In the genomic region with DNA sequence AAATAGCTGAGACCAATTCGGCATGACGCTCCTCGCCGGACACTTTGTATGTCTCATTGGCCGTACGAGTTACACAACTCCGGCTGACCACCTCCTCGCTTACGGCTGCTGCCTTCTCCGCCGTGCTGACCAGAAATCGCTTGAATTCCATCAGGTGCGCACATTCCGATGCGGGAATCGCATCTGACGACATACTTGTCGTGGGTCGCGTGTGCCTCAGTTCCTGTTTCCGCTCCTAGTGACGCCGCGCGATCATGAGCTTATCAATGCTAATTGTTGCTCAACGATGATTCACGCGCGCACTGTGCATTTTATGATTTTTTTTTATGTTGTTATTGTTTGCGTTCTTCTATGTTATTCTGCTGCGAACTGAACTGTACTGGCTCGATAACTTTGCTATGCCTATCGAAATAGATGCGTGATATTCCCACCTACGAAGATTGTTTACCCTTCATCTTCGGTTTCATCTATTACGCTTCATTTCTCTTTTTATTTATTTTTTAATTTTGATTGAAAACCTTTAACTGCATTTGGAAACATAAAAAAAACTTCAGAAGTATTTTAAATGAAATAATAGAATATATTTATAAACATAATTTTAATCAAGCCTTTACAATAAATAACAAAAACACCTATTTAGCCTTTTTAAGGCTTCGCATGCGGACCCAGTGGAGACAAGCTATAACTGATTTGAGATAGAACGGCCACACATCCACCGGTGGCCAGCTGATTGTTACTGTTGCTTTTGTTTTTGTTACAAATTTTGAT, we compare ENCODE assay signal across 1 fruit fly cellular context.
A peak's percentile ranks its signal among the peaks of the same experiment; 100 is the strongest.
TF ChIP-seq lines count a peak whose summit lies in the region.

A gene (minus strand): TSS at position 385 of the 768 bp plus-strand sequence.
A gene (plus strand): TSS at position 753 of the 768 bp plus-strand sequence.

TF ChIP-seq in whole organism, embryonic, 481 proteins besides CTCF, POLR2A, EP300 and RAD21 (continued from another document and continues in another):
- TF ChIP-seq emc (GFP tag; optimal IDR thresholded peaks at IDR 0.05; lab: Kevin White, UChicago): peak; percentile 16
- TF ChIP-seq Fer1 (GFP tag; optimal IDR thresholded peaks at IDR 0.05; lab: Kevin White, UChicago): peak; percentile 81
- TF ChIP-seq dmrt99B (tag; optimal IDR thresholded peaks at IDR 0.05; lab: Kevin White, UChicago): peak; percentile 92
- peak; percentile 59 for TF ChIP-seq odd (GFP tag; optimal IDR thresholded peaks at IDR 0.05; lab: Kevin White, UChicago)
- TF ChIP-seq caup (GFP tag; optimal IDR thresholded peaks at IDR 0.05; lab: Kevin White, UChicago; ENCODE audit: severe bottlenecking): peak; percentile 83
- no peak for TF ChIP-seq disco-r (GFP tag; optimal IDR thresholded peaks at IDR 0.05; lab: Kevin White, UChicago)
- TF ChIP-seq hbn (GFP tag; IDR thresholded peaks at IDR 0.05; lab: Robert Waterston, UW; ENCODE audit: partially characterized antibody): no peak
- TF ChIP-seq Dref (GFP tag; IDR thresholded peaks at IDR 0.05; lab: Robert Waterston, UW): peak; percentile 56
- peak; percentile 29 for TF ChIP-seq CG7786 (GFP tag; optimal IDR thresholded peaks at IDR 0.05; lab: Kevin White, UChicago)
- peak; percentile 51 for TF ChIP-seq Atf3 (GFP tag; optimal IDR thresholded peaks at IDR 0.05; lab: Kevin White, UChicago)
- peak; percentile 44 for TF ChIP-seq shn (GFP tag; optimal IDR thresholded peaks at IDR 0.05; lab: Kevin White, UChicago)
- no peak for TF ChIP-seq CG15479 (GFP tag; optimal IDR thresholded peaks at IDR 0.05; lab: Kevin White, UChicago)
- no peak; the same call in 1 of the 2 replicates for TF ChIP-seq toy (GFP tag; IDR thresholded peaks at IDR 0.05; lab: Robert Waterston, UW)
- TF ChIP-seq CG8388 (GFP tag; optimal IDR thresholded peaks at IDR 0.05; lab: Kevin White, UChicago): peak; percentile 85
- no peak for TF ChIP-seq dati (GFP tag; IDR thresholded peaks at IDR 0.05; lab: Robert Waterston, UW)
- peak; percentile 60 for TF ChIP-seq pnt (GFP tag; optimal IDR thresholded peaks at IDR 0.05; lab: Kevin White, UChicago)
- peak; percentile 27 for TF ChIP-seq tx (GFP tag; optimal IDR thresholded peaks at IDR 0.05; lab: Kevin White, UChicago)
- TF ChIP-seq CG14441 (GFP tag; IDR thresholded peaks at IDR 0.05; lab: Robert Waterston, UW): peak; percentile 82
- TF ChIP-seq p53 (GFP tag; optimal IDR thresholded peaks at IDR 0.05; lab: Kevin White, UChicago): peak; percentile 34
- TF ChIP-seq Adf1 (GFP tag; IDR thresholded peaks at IDR 0.05; lab: Robert Waterston, UW): peak; percentile 66
- peak; percentile 85 for TF ChIP-seq CG7556 (GFP tag; optimal IDR thresholded peaks at IDR 0.05; lab: Kevin White, UChicago)
- peak; percentile 66 for TF ChIP-seq zfh2 (GFP tag; optimal IDR thresholded peaks at IDR 0.05; lab: Kevin White, UChicago)
- TF ChIP-seq CG2678 (tag; optimal IDR thresholded peaks at IDR 0.05; lab: Kevin White, UChicago): peak; percentile 94
- TF ChIP-seq Asciz (GFP tag; optimal IDR thresholded peaks at IDR 0.05; lab: Kevin White, UChicago): peak; percentile 54
- TF ChIP-seq CG6254 (GFP tag; optimal IDR thresholded peaks at IDR 0.05; lab: Kevin White, UChicago): peak; percentile 50
- TF ChIP-seq ato (GFP tag; IDR thresholded peaks at IDR 0.05; lab: Robert Waterston, UW; ENCODE audit: partially characterized antibody): peak; percentile 58
- TF ChIP-seq esg (GFP tag; conservative IDR thresholded peaks at IDR 0.05; lab: Robert Waterston, UW): peak; percentile 85
- TF ChIP-seq Stat92E (GFP tag; optimal IDR thresholded peaks at IDR 0.05; lab: Kevin White, UChicago): peak in 1 of 3 experiments; percentile 54
- peak; percentile 81 for TF ChIP-seq CG4730 (GFP tag; IDR thresholded peaks at IDR 0.05; lab: Robert Waterston, UW)
- peak; percentile 58; the same call in 2 of the 3 replicates for TF ChIP-seq CG14860 (GFP tag; IDR thresholded peaks at IDR 0.05; lab: Robert Waterston, UW; ENCODE audit: partially characterized antibody)
- peak; percentile 95 for TF ChIP-seq CG13424 (tag; optimal IDR thresholded peaks at IDR 0.05; lab: Kevin White, UChicago)
- peak; percentile 89 for TF ChIP-seq PHDP (tag; optimal IDR thresholded peaks at IDR 0.05; lab: Kevin White, UChicago)
- peak; percentile 94 for TF ChIP-seq CG12659 (GFP tag; optimal IDR thresholded peaks at IDR 0.05; lab: Kevin White, UChicago)
- TF ChIP-seq CG17359 (tag; optimal IDR thresholded peaks at IDR 0.05; lab: Kevin White, UChicago): peak; percentile 83
- TF ChIP-seq CG8924 (tag; optimal IDR thresholded peaks at IDR 0.05; lab: Kevin White, UChicago): peak; percentile 95
- no peak for TF ChIP-seq pan (optimal IDR thresholded peaks at IDR 0.05; lab: Kevin White, UChicago)
- peak in 1 of 2 experiments; percentile 83 for TF ChIP-seq pan (GFP tag; optimal IDR thresholded peaks at IDR 0.05 in 1 of 2, IDR thresholded peaks at IDR 0.05 in 1 of 2)
- TF ChIP-seq NK7.1 (GFP tag; optimal IDR thresholded peaks at IDR 0.05; lab: Kevin White, UChicago): no peak
- peak; percentile 55 for TF ChIP-seq CG18476 (GFP tag; optimal IDR thresholded peaks at IDR 0.05; lab: Kevin White, UChicago)
- TF ChIP-seq CG6813 (GFP tag; optimal IDR thresholded peaks at IDR 0.05; lab: Kevin White, UChicago): peak; percentile 11
- TF ChIP-seq gsb (GFP tag; IDR thresholded peaks at IDR 0.05; lab: Robert Waterston, UW): peak; percentile 44; the same call in 1 of the 2 replicates
- 0 out of 2 replicates have a peak, but pooled peaks have one; percentile 41 for TF ChIP-seq sim (GFP tag; IDR thresholded peaks at IDR 0.05; lab: Robert Waterston, UW)
- TF ChIP-seq CG7963 (GFP tag; IDR thresholded peaks at IDR 0.05; lab: Robert Waterston, UW; ENCODE audit: partially characterized antibody): peak; percentile 67
- TF ChIP-seq sd (tag; optimal IDR thresholded peaks at IDR 0.05; lab: Kevin White, UChicago): peak; percentile 90
- peak; percentile 89 for TF ChIP-seq sob (GFP tag; IDR thresholded peaks at IDR 0.05; lab: Robert Waterston, UW)
- TF ChIP-seq CG18599 (GFP tag; optimal IDR thresholded peaks at IDR 0.05; lab: Kevin White, UChicago): peak; percentile 88
- TF ChIP-seq fd96Cb (tag; optimal IDR thresholded peaks at IDR 0.05; lab: Kevin White, UChicago): peak; percentile 91
- peak; percentile 82 for TF ChIP-seq CG31224 (GFP tag; IDR thresholded peaks at IDR 0.05; lab: Robert Waterston, UW)
- no peak for TF ChIP-seq Trl (optimal IDR thresholded peaks at IDR 0.05; lab: Kevin White, UChicago)
- peak; percentile 48 for TF ChIP-seq Trl (GFP tag; optimal IDR thresholded peaks at IDR 0.05; lab: Kevin White, UChicago)
- peak; percentile 90 for TF ChIP-seq Hmr (GFP tag; optimal IDR thresholded peaks at IDR 0.05; lab: Kevin White, UChicago)
- peak; percentile 49 for TF ChIP-seq CHES-1-like (GFP tag; optimal IDR thresholded peaks at IDR 0.05; lab: Kevin White, UChicago)
- TF ChIP-seq CG4360 (GFP tag; IDR thresholded peaks at IDR 0.05; lab: Robert Waterston, UW): no peak
- TF ChIP-seq peb (GFP tag; IDR thresholded peaks at IDR 0.05; lab: Robert Waterston, UW): peak; percentile 69; the same call in 1 of the 2 replicates
- TF ChIP-seq Awh (GFP tag; IDR thresholded peaks at IDR 0.05; lab: Robert Waterston, UW): 0 out of 2 replicates have a peak, but pooled peaks have one; percentile 22
- TF ChIP-seq psq (GFP tag; optimal IDR thresholded peaks at IDR 0.05; lab: Kevin White, UChicago): peak; percentile 86
- no peak for TF ChIP-seq Tbp (GFP tag; optimal IDR thresholded peaks at IDR 0.05; lab: Kevin White, UChicago)
- TF ChIP-seq dysf (GFP tag; IDR thresholded peaks at IDR 0.05; lab: Robert Waterston, UW): peak; percentile 93
- TF ChIP-seq sna (GFP tag; IDR thresholded peaks at IDR 0.05; lab: Robert Waterston, UW; ENCODE audit: partially characterized antibody): 0 out of 2 replicates have a peak, but pooled peaks have one; percentile 32
- no peak for TF ChIP-seq CG12071 (GFP tag; optimal IDR thresholded peaks at IDR 0.05; lab: Kevin White, UChicago)
- TF ChIP-seq CG6791 (GFP tag; IDR thresholded peaks at IDR 0.05; lab: Robert Waterston, UW; ENCODE audit: partially characterized antibody): peak; percentile 78
- TF ChIP-seq z (GFP tag; IDR thresholded peaks at IDR 0.05; lab: Robert Waterston, UW): no peak
- TF ChIP-seq CG4707 (GFP tag; optimal IDR thresholded peaks at IDR 0.05; lab: Kevin White, UChicago): peak; percentile 9
- peak; percentile 50 for TF ChIP-seq grn (GFP tag; optimal IDR thresholded peaks at IDR 0.05; lab: Kevin White, UChicago)
- TF ChIP-seq Taf1 (GFP tag; IDR thresholded peaks at IDR 0.05; lab: Robert Waterston, UW): peak; percentile 62
- peak; percentile 89 for TF ChIP-seq scrt (GFP tag; optimal IDR thresholded peaks at IDR 0.05; lab: Kevin White, UChicago)
- TF ChIP-seq Max (GFP tag; optimal IDR thresholded peaks at IDR 0.05; lab: Kevin White, UChicago): peak; percentile 77
- TF ChIP-seq Doc3 (GFP tag; IDR thresholded peaks at IDR 0.05; lab: Robert Waterston, UW; ENCODE audit: partially characterized antibody): no peak
- TF ChIP-seq ci (GFP tag; IDR thresholded peaks at IDR 0.05; lab: Robert Waterston, UW): 0 out of 3 replicates have a peak, but pooled peaks have one; percentile 43
- TF ChIP-seq CG11085 (GFP tag; IDR thresholded peaks at IDR 0.05; lab: Robert Waterston, UW): peak; percentile 80
- TF ChIP-seq Ets65A (GFP tag; lab: Kevin White, UChicago): peak; percentile 98
- peak; percentile 86 for TF ChIP-seq Xrp1 (GFP tag; IDR thresholded peaks at IDR 0.05; lab: Robert Waterston, UW)
- peak; percentile 92 for TF ChIP-seq lmd (GFP tag; IDR thresholded peaks at IDR 0.05; lab: Robert Waterston, UW)
- TF ChIP-seq ase (GFP tag; IDR thresholded peaks at IDR 0.05; lab: Robert Waterston, UW): peak; percentile 62; the same call in 1 of the 3 replicates
- TF ChIP-seq Six4 (GFP tag; optimal IDR thresholded peaks at IDR 0.05; lab: Kevin White, UChicago): peak; percentile 74
- peak; percentile 91 for TF ChIP-seq CG13775 (GFP tag; optimal IDR thresholded peaks at IDR 0.05; lab: Kevin White, UChicago)
- TF ChIP-seq tup (GFP tag; optimal IDR thresholded peaks at IDR 0.05; lab: Kevin White, UChicago): peak; percentile 25
- peak; percentile 77 for TF ChIP-seq CG3281 (GFP tag; optimal IDR thresholded peaks at IDR 0.05; lab: Kevin White, UChicago)
- no peak for TF ChIP-seq CG31365 (tag; optimal IDR thresholded peaks at IDR 0.05; lab: Kevin White, UChicago)
- peak; percentile 90 for TF ChIP-seq CG4404 (GFP tag; IDR thresholded peaks at IDR 0.05; lab: Robert Waterston, UW)
- TF ChIP-seq tap (tag; optimal IDR thresholded peaks at IDR 0.05; lab: Kevin White, UChicago): peak; percentile 83
- TF ChIP-seq CG1233 (GFP tag; optimal IDR thresholded peaks at IDR 0.05; lab: Kevin White, UChicago): peak; percentile 82
- TF ChIP-seq CG13287 (GFP tag; IDR thresholded peaks at IDR 0.05; lab: Robert Waterston, UW; ENCODE audit: partially characterized antibody): no peak; the same call in 1 of the 2 replicates
- peak; percentile 51 for TF ChIP-seq CrebB (tag; optimal IDR thresholded peaks at IDR 0.05; lab: Kevin White, UChicago)
- TF ChIP-seq pum (GFP tag; optimal IDR thresholded peaks at IDR 0.05; lab: Kevin White, UChicago): peak; percentile 65
- TF ChIP-seq schlank (tag; optimal IDR thresholded peaks at IDR 0.05; lab: Kevin White, UChicago): peak; percentile 51
- peak; percentile 79 for TF ChIP-seq CG17385 (GFP tag; optimal IDR thresholded peaks at IDR 0.05; lab: Kevin White, UChicago)
- TF ChIP-seq CG7372 (GFP tag; IDR thresholded peaks at IDR 0.05; lab: Robert Waterston, UW): peak; percentile 84
- no peak for TF ChIP-seq CG10321 (GFP tag; IDR thresholded peaks at IDR 0.05; lab: Robert Waterston, UW)
- TF ChIP-seq Pdp1 (GFP tag; optimal IDR thresholded peaks at IDR 0.05; lab: Kevin White, UChicago): peak; percentile 28 to 71
- no peak for TF ChIP-seq HmgD (GFP tag; optimal IDR thresholded peaks at IDR 0.05; lab: Kevin White, UChicago)
- TF ChIP-seq otp (GFP tag; IDR thresholded peaks at IDR 0.05; lab: Robert Waterston, UW): 0 out of 3 replicates have a peak, but pooled peaks have one; percentile 25
- TF ChIP-seq CG8281 (tag; optimal IDR thresholded peaks at IDR 0.05; lab: Kevin White, UChicago): peak; percentile 70
- TF ChIP-seq h (optimal IDR thresholded peaks at IDR 0.05; lab: Kevin White, UChicago): no peak
- peak; percentile 90 for TF ChIP-seq Dbx (GFP tag; IDR thresholded peaks at IDR 0.05; lab: Robert Waterston, UW)
- peak; percentile 91 for TF ChIP-seq CG16815 (GFP tag; optimal IDR thresholded peaks at IDR 0.05; lab: Kevin White, UChicago)
- TF ChIP-seq Abd-B (GFP tag; optimal IDR thresholded peaks at IDR 0.05; lab: Kevin White, UChicago): peak; percentile 98
- peak; percentile 84 for TF ChIP-seq tin (GFP tag; optimal IDR thresholded peaks at IDR 0.05; lab: Kevin White, UChicago)
- TF ChIP-seq sens-2 (GFP tag; IDR thresholded peaks at IDR 0.05; lab: Robert Waterston, UW): no peak
- TF ChIP-seq Bgb (GFP tag; IDR thresholded peaks at IDR 0.05; lab: Robert Waterston, UW; ENCODE audit: partially characterized antibody): peak; percentile 55; the same call in 1 of the 2 replicates
- peak; percentile 33 for TF ChIP-seq CG1792 (GFP tag; optimal IDR thresholded peaks at IDR 0.05; lab: Kevin White, UChicago)
- peak; percentile 40 for TF ChIP-seq CG10274 (GFP tag; optimal IDR thresholded peaks at IDR 0.05; lab: Kevin White, UChicago)
- TF ChIP-seq klu (GFP tag; IDR thresholded peaks at IDR 0.05; lab: Robert Waterston, UW): peak; percentile 85; the same call in 1 of the 2 replicates
- peak; percentile 95 for TF ChIP-seq Ssrp (tag; optimal IDR thresholded peaks at IDR 0.05; lab: Kevin White, UChicago)
- TF ChIP-seq CG4282 (GFP tag; optimal IDR thresholded peaks at IDR 0.05; lab: Kevin White, UChicago): no peak
- peak; percentile 51 for TF ChIP-seq CG18011 (GFP tag; optimal IDR thresholded peaks at IDR 0.05; lab: Kevin White, UChicago)
- TF ChIP-seq pb (GFP tag; optimal IDR thresholded peaks at IDR 0.05; lab: Kevin White, UChicago): no peak
- peak; percentile 92 for TF ChIP-seq CG6272 (GFP tag; IDR thresholded peaks at IDR 0.05; lab: Robert Waterston, UW)
- TF ChIP-seq CG10959 (GFP tag; IDR thresholded peaks at IDR 0.05; lab: Robert Waterston, UW): peak; percentile 48; the same call in 1 of the 2 replicates
- no peak for TF ChIP-seq CG1832 (GFP tag; optimal IDR thresholded peaks at IDR 0.05; lab: Kevin White, UChicago)
- peak; percentile 79 for TF ChIP-seq CG11247 (GFP tag; IDR thresholded peaks at IDR 0.05; lab: Robert Waterston, UW)
- peak; percentile 46 for TF ChIP-seq bab2 (GFP tag; optimal IDR thresholded peaks at IDR 0.05; lab: Kevin White, UChicago)
- TF ChIP-seq Spps (tag; optimal IDR thresholded peaks at IDR 0.05; lab: Kevin White, UChicago): peak; percentile 72
- TF ChIP-seq CG12236 (GFP tag; optimal IDR thresholded peaks at IDR 0.05; lab: Kevin White, UChicago): no peak
- peak; percentile 49 for TF ChIP-seq BEAF-32 (GFP tag; optimal IDR thresholded peaks at IDR 0.05; lab: Kevin White, UChicago)
- TF ChIP-seq fd102C (GFP tag; optimal IDR thresholded peaks at IDR 0.05; lab: Kevin White, UChicago): peak; percentile 59
- peak; percentile 82 for TF ChIP-seq CG11560 (tag; IDR thresholded peaks at IDR 0.05; lab: Robert Waterston, UW)
